Fruit fly (Drosophila melanogaster) whole organism, embryonic: ENCODE results near the gene vari.

ENCODE experiments used
- CG10543 ChIP-seq: fragments of 200-800 bp; sonication (Bioruptor generic); optimal IDR thresholded peaks from 3 replicates; lab custom pipeline; 2017; ENCODE audit warnings: missing biosample characterization, mild to moderate bottlenecking, missing genetic modification characterization, moderate library complexity
- CG11085 ChIP-seq: fragments of 200-800 bp; sonication (Bioruptor generic); IDR thresholded peaks from 2 replicates; pipeline ENCODE4 v1.3.6; 2022; ENCODE audit warnings: missing biosample characterization, missing genetic modification characterization
- CG11456 ChIP-seq: fragments of 200-800 bp; sonication (Bioruptor generic); IDR thresholded peaks from 3 replicates; pipeline ENCODE4 v1.3.6; 2022; ENCODE audit warnings: missing biosample characterization, missing genetic modification characterization
- CG12769 ChIP-seq: fragments of 200-800 bp; sonication (Bioruptor generic); optimal IDR thresholded peaks from 2 replicates; lab custom pipeline; 2019; ENCODE audit warnings: missing biosample characterization, mild to moderate bottlenecking, missing genetic modification characterization, moderate library complexity
- CG13894 ChIP-seq: fragments of 200-800 bp; sonication (Bioruptor generic); optimal IDR thresholded peaks from 3 replicates; lab custom pipeline; 2018; ENCODE audit warnings: missing biosample characterization, mild to moderate bottlenecking, missing genetic modification characterization, moderate library complexity
- CG16779 ChIP-seq: fragments of 200-800 bp; sonication (Bioruptor generic); IDR thresholded peaks from 2 replicates; pipeline ENCODE4 v1.3.6; 2022; ENCODE audit warnings: missing biosample characterization, missing genetic modification characterization
- CG32532 ChIP-seq: fragments of 200-800 bp; sonication (Bioruptor generic); IDR thresholded peaks from 2 replicates; pipeline ENCODE4 v1.3.6; 2022; ENCODE audit warnings: missing biosample characterization, missing genetic modification characterization
- CG34376 ChIP-seq: fragments of 200-800 bp; sonication (Bioruptor generic); optimal IDR thresholded peaks from 2 replicates; lab custom pipeline; 2018; ENCODE audit warnings: missing biosample characterization, mild to moderate bottlenecking, missing genetic modification characterization
- CG4617 ChIP-seq: fragments of 200-800 bp; sonication (Bioruptor generic); optimal IDR thresholded peaks from 3 replicates; lab custom pipeline; 2016; ENCODE audit warnings: missing biosample characterization, missing genetic modification characterization, borderline replicate concordance
- CG6689 ChIP-seq: fragments of 200-800 bp; sonication (Bioruptor generic); IDR thresholded peaks from 2 replicates; pipeline ENCODE4 v1.3.6; 2022; ENCODE audit warnings: missing biosample characterization, missing genetic modification characterization
- CG7357 ChIP-seq: fragments of 200-800 bp; sonication (Bioruptor generic); IDR thresholded peaks from 3 replicates; pipeline ENCODE4 v1.3.6; 2022; ENCODE audit warnings: missing biosample characterization, missing genetic modification characterization
- CG7928 ChIP-seq: fragments of 200-800 bp; sonication (Bioruptor generic); optimal IDR thresholded peaks from 2 replicates; lab custom pipeline; 2017; ENCODE audit warnings: missing biosample characterization, mild to moderate bottlenecking, missing genetic modification characterization
- CG8290 ChIP-seq, 3 experiments: fragments of 200-800 bp; sonication (Bioruptor generic); optimal IDR thresholded peaks; 2 replicates each; lab custom pipeline; 2016 to 2019; ENCODE audit warnings: missing biosample characterization in 3 of 3, missing genetic modification characterization in 3 of 3, mild to moderate bottlenecking in 2 of 3, moderate library complexity in 1 of 3
- CG8924 ChIP-seq: fragments of 200-800 bp; optimal IDR thresholded peaks from 3 replicates; lab custom pipeline; 2019; ENCODE audit warnings: missing biosample characterization, mild to moderate bottlenecking, missing genetic modification characterization, moderate library complexity
- CG9215 ChIP-seq: fragments of 200-800 bp; sonication (Bioruptor generic); IDR thresholded peaks from 2 replicates; pipeline ENCODE4 v1.3.6; 2022; ENCODE audit warnings: missing biosample characterization, missing genetic modification characterization
- CkIIα-i1 ChIP-seq: fragments of 200-800 bp; sonication (Bioruptor generic); IDR thresholded peaks from 2 replicates; pipeline ENCODE4 v1.3.6; 2022; ENCODE audit warnings: missing biosample characterization, missing genetic modification characterization
- Hand ChIP-seq: fragments of 200-800 bp; sonication (Bioruptor generic); optimal IDR thresholded peaks from 2 replicates; lab custom pipeline; 2017; ENCODE audit warnings: mild to moderate bottlenecking, missing biosample characterization, missing genetic modification reagents, missing genetic modification characterization
- HmgZ ChIP-seq: fragments of 200-800 bp; sonication (Bioruptor generic); optimal IDR thresholded peaks from 2 replicates; lab custom pipeline; 2018; ENCODE audit warnings: missing biosample characterization, mild to moderate bottlenecking, missing genetic modification characterization
- Hmr ChIP-seq: fragments of 200-800 bp; sonication (Bioruptor generic); optimal IDR thresholded peaks from 3 replicates; lab custom pipeline; 2017; ENCODE audit warnings: mild to moderate bottlenecking, missing biosample characterization, missing genetic modification reagents, missing genetic modification characterization
- MBD-R2 ChIP-seq: fragments of 200-800 bp; sonication (Bioruptor generic); IDR thresholded peaks from 2 replicates; pipeline ENCODE4 v1.3.6; 2022; ENCODE audit warnings: missing biosample characterization, missing genetic modification characterization
- MESR4 ChIP-seq: fragments of 200-800 bp; sonication (Bioruptor generic); optimal IDR thresholded peaks from 2 replicates; lab custom pipeline; 2018; ENCODE audit warnings: missing biosample characterization, mild to moderate bottlenecking, missing genetic modification characterization, moderate library complexity
- Med ChIP-seq: fragments of 200-800 bp; sonication (Bioruptor generic); peaks from one replicate; lab custom pipeline; 2016; ENCODE audit warnings: missing biosample characterization, missing genetic modification characterization, mild to moderate bottlenecking, inconsistent platforms, moderate library complexity
- NFAT ChIP-seq: fragments of 200-800 bp; sonication (Bioruptor generic); IDR thresholded peaks from 2 replicates; pipeline ENCODE4 v1.3.6; 2022; ENCODE audit warnings: missing biosample characterization, missing genetic modification characterization
- Ptx1 ChIP-seq: fragments of 200-800 bp; sonication (Bioruptor generic); IDR thresholded peaks from 2 replicates; pipeline ENCODE4 v1.3.6; 2022; ENCODE audit warnings: missing biosample characterization, missing genetic modification characterization
- Sry-β ChIP-seq: fragments of 200-800 bp; sonication (Bioruptor generic); optimal IDR thresholded peaks from 2 replicates; lab custom pipeline; 2018; ENCODE audit warnings: missing biosample characterization, mild to moderate bottlenecking, missing genetic modification characterization, moderate library complexity
- Taf1 ChIP-seq: fragments of 200-800 bp; sonication (Bioruptor generic); IDR thresholded peaks from 2 replicates; pipeline ENCODE4 v1.3.6; 2022; ENCODE audit warnings: missing biosample characterization, missing genetic modification characterization
- ci ChIP-seq: fragments of 200-800 bp; sonication (Bioruptor generic); IDR thresholded peaks from 3 replicates; pipeline ENCODE4 v1.3.6; 2022; ENCODE audit warnings: missing biosample characterization, missing genetic modification characterization
- crol ChIP-seq: fragments of 200-800 bp; sonication (Bioruptor generic); IDR thresholded peaks from 2 replicates; pipeline ENCODE4 v1.3.6; 2022; ENCODE audit warnings: missing biosample characterization, missing genetic modification characterization
- dan ChIP-seq: fragments of 200-800 bp; sonication (Bioruptor generic); IDR thresholded peaks from 2 replicates; pipeline ENCODE4 v1.3.6; 2022; ENCODE audit warnings: missing biosample characterization, missing genetic modification characterization
- dimm ChIP-seq: fragments of 200-800 bp; sonication (Bioruptor generic); IDR thresholded peaks from 2 replicates; pipeline ENCODE4 v1.3.6; 2022; ENCODE audit warnings: missing biosample characterization, missing genetic modification characterization
- exex ChIP-seq: fragments of 200-800 bp; sonication (Bioruptor generic); optimal IDR thresholded peaks from 4 replicates; lab custom pipeline; 2018; ENCODE audit warnings: missing biosample characterization, mild to moderate bottlenecking, missing genetic modification characterization, moderate library complexity
- gt ChIP-seq: fragments of 200-800 bp; sonication (Bioruptor generic); IDR thresholded peaks from 2 replicates; pipeline ENCODE4 v1.3.6; 2022; ENCODE audit warnings: missing biosample characterization, missing genetic modification characterization
- hb ChIP-seq: fragments of 200-800 bp; sonication (Bioruptor generic); IDR thresholded peaks from 3 replicates; pipeline ENCODE4 v1.3.6; 2022; ENCODE audit warnings: missing biosample characterization, missing genetic modification characterization; ENCODE audit not compliant: partially characterized antibody
- lab ChIP-seq: fragments of 200-800 bp; sonication (Bioruptor generic); optimal IDR thresholded peaks from 3 replicates; lab custom pipeline; 2017; ENCODE audit warnings: missing biosample characterization, missing genetic modification characterization, mild to moderate bottlenecking, moderate library complexity, missing genetic modification reagents
- mirr ChIP-seq: fragments of 200-800 bp; sonication (Bioruptor generic); optimal IDR thresholded peaks from 3 replicates; lab custom pipeline; 2018; ENCODE audit warnings: missing biosample characterization, mild to moderate bottlenecking, missing genetic modification characterization
- row ChIP-seq: fragments of 200-800 bp; sonication (Bioruptor generic); IDR thresholded peaks from 3 replicates; pipeline ENCODE4 v1.3.6; 2022; ENCODE audit warnings: missing biosample characterization, missing genetic modification characterization
- salm ChIP-seq: fragments of 200-800 bp; sonication (Bioruptor generic); optimal IDR thresholded peaks from 2 replicates; lab custom pipeline; 2018; ENCODE audit warnings: missing biosample characterization, mild to moderate bottlenecking, missing genetic modification characterization
- scrt ChIP-seq: fragments of 200-800 bp; sonication (Bioruptor generic); optimal IDR thresholded peaks from 2 replicates; lab custom pipeline; 2018; ENCODE audit warnings: missing biosample characterization, mild to moderate bottlenecking, missing genetic modification characterization, moderate library complexity
- sens ChIP-seq: fragments of 200-800 bp; sonication (Bioruptor generic); peaks from one replicate; lab custom pipeline; 2016; ENCODE audit warnings: missing biosample characterization, missing genetic modification characterization
- so ChIP-seq: fragments of 200-800 bp; sonication (Bioruptor generic); IDR thresholded peaks from 3 replicates; pipeline ENCODE4 v1.3.6; 2022; ENCODE audit warnings: missing biosample characterization, missing genetic modification characterization
- sug ChIP-seq: fragments of 200-800 bp; optimal IDR thresholded peaks from 2 replicates; lab custom pipeline; 2019; ENCODE audit warnings: missing biosample characterization, mild to moderate bottlenecking, missing genetic modification characterization, moderate library complexity
- tio ChIP-seq: fragments of 200-800 bp; sonication (Bioruptor generic); optimal IDR thresholded peaks from 2 replicates; lab custom pipeline; 2017; ENCODE audit warnings: missing biosample characterization, missing genetic modification characterization, inconsistent platforms
- wdn ChIP-seq: fragments of 200-800 bp; sonication (Bioruptor generic); IDR thresholded peaks from 2 replicates; pipeline ENCODE4 v1.3.6; 2022; ENCODE audit warnings: missing biosample characterization, missing genetic modification characterization
- zen2 ChIP-seq: fragments of 200-800 bp; sonication (Bioruptor generic); IDR thresholded peaks from 3 replicates; pipeline ENCODE4 v1.3.6; 2022; ENCODE audit warnings: missing biosample characterization, missing genetic modification characterization; ENCODE audit not compliant: partially characterized antibody
- zfh1 ChIP-seq: fragments of 200-800 bp; sonication (Bioruptor generic); IDR thresholded peaks from 3 replicates; pipeline ENCODE4 v1.3.6; 2022; ENCODE audit warnings: missing biosample characterization, missing genetic modification characterization

vari gene

DNA sequence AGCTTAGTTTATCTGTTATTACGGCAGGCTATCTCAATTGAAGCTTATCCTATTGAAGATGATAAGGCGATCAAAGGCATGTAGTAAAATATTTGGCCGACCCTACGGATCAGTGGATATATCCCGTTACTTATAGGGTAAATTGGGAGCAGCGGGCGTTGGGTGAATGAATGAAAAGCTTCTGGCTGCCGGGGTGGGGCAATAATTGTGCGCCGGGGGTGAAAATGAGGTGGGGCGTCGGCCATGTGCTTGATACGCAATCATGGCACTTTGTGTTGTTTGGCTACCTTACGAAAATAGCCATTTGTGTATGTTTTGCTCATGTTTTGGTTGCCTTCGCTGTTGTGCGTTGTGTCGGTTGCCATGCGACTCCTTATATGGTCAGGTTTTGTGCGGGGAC, 5.0 kb upstream of the vari start:
- TF ChIP-seq CG12769 (peak; percentile 16), CG8924 (tag; lab: Kevin White, UChicago) (no peak), scrt (no peak), MESR4 (GFP tag; lab: Kevin White, UChicago) (no peak), CG11085 (GFP tag; lab: Robert Waterston, UW) (peak; percentile 19; the same call in 1 of the 2 replicates), CG7357 (GFP tag; lab: Robert Waterston, UW) (no peak), CG4617 (no peak), CkIIα-i1 (GFP tag; lab: Robert Waterston, UW) (no peak), CG8290 (GFP tag; optimal IDR thresholded peaks at IDR 0.05; lab: Kevin White, UChicago) (no peak), CG8290 (tag; optimal IDR thresholded peaks at IDR 0.05; lab: Kevin White, UChicago) (peak in 1 of 2 experiments; percentile 34), Hand (GFP tag; lab: Kevin White, UChicago) (no peak), CG7928 (GFP tag; lab: Kevin White, UChicago) (no peak), ci (GFP tag; lab: Robert Waterston, UW) (0 out of 3 replicates have a peak, but pooled peaks have one; percentile 14), salm (tag; lab: Kevin White, UChicago) (no peak), CG9215 (GFP tag; lab: Robert Waterston, UW) (0 out of 2 replicates have a peak, but pooled peaks have one; percentile 25), lab (GFP tag; lab: Kevin White, UChicago) (peak; percentile 30), so (0 out of 3 replicates have a peak, but pooled peaks have one; percentile 22), tio (GFP tag; lab: Kevin White, UChicago) (no peak), wdn (0 out of 2 replicates have a peak, but pooled peaks have one; percentile 26), zfh1 (no peak), CG34376 (GFP tag; lab: Kevin White, UChicago) (peak; percentile 5), mirr (GFP tag; lab: Kevin White, UChicago) (peak; percentile 13), CG32532 (0 out of 2 replicates have a peak, but pooled peaks have one; percentile 5), exex (tag; lab: Kevin White, UChicago) (peak; percentile 51), sens (peak; percentile 36), gt (GFP tag; lab: Robert Waterston, UW) (no peak), CG6689 (GFP tag; lab: Robert Waterston, UW) (peak; percentile 65), dan (GFP tag; lab: Robert Waterston, UW) (no peak), Sry-β (GFP tag; lab: Kevin White, UChicago) (no peak), Med (GFP tag; lab: Kevin White, UChicago) (peak; percentile 53), row (GFP tag; lab: Robert Waterston, UW) (peak; percentile 16; the same call in 1 of the 3 replicates), dimm (no peak), CG10543 (GFP tag; lab: Kevin White, UChicago) (peak; percentile 3), hb (0 out of 3 replicates have a peak, but pooled peaks have one; percentile 19), CG16779 (0 out of 2 replicates have a peak, but pooled peaks have one; percentile 50), crol (GFP tag; lab: Robert Waterston, UW) (peak; percentile 71), zen2 (no peak), CG13894 (tag; lab: Kevin White, UChicago) (peak; percentile 7), MBD-R2 (0 out of 2 replicates have a peak, but pooled peaks have one; percentile 14), HmgZ (peak; percentile 1), sug (tag; lab: Kevin White, UChicago) (peak; percentile 68), Ptx1 (GFP tag; lab: Robert Waterston, UW) (peak; percentile 7; the same call in 1 of the 2 replicates), NFAT (GFP tag; lab: Robert Waterston, UW) (peak; percentile 47; the same call in 1 of the 2 replicates), CG11456 (GFP tag; lab: Robert Waterston, UW) (peak; percentile 46; the same call in 2 of the 3 replicates), Hmr (GFP tag; lab: Kevin White, UChicago) (peak; percentile 10), Taf1 (GFP tag; lab: Robert Waterston, UW) (0 out of 2 replicates have a peak, but pooled peaks have one; percentile 8)
